Worm (Caenorhabditis elegans): ENCODE results near the gene K02D10.2.

K02D10.2 gene

ce11 chrIII:8741276-8741860, 29.7 kb downstream of the K02D10.2 start, which contains the start of gene pdhk-2 (continued):
- TF ChIP-seq nhr-19 (GFP tag; conservative IDR thresholded peaks at IDR 0.05) (peak; percentile 95), blmp-1 (tag; optimal IDR thresholded peaks at IDR 0.05) (peak; percentile 80), lir-3 (tag; optimal IDR thresholded peaks at IDR 0.05; ENCODE audit: poor library complexity) (peak; percentile 82), unc-62 (GFP tag; optimal IDR thresholded peaks at IDR 0.05) (no peak), mdl-1 (tag; optimal IDR thresholded peaks at IDR 0.05) (peak in 1 of 2 experiments; percentile 85), nhr-76 (tag; optimal IDR thresholded peaks at IDR 0.05) (no peak), lin-15B (tag; optimal IDR thresholded peaks at IDR 0.05) (peak; percentile 90), ama-1 (optimal IDR thresholded peaks at IDR 0.05) (peak; percentile 74), mab-9 (GFP tag; IDR thresholded peaks at IDR 0.05) (peak; percentile 68), unc-98 (GFP tag; IDR thresholded peaks at IDR 0.05) (peak; percentile 47; the same call in 1 of the 2 replicates), sptf-1 (tag; optimal IDR thresholded peaks at IDR 0.05) (no peak), ztf-4 (tag; optimal IDR thresholded peaks at IDR 0.05) (peak; percentile 88), C16A3.4 (tag; optimal IDR thresholded peaks at IDR 0.05) (peak; percentile 97), dpl-1 (GFP tag; optimal IDR thresholded peaks at IDR 0.05) (peak; percentile 99 to 100 (median 99)), snpc-4 (tag; optimal IDR thresholded peaks at IDR 0.05) (peak; percentile 84), ceh-82 (tag; optimal IDR thresholded peaks at IDR 0.05) (peak; percentile 93 to 97 (median 94)), sox-4 (tag; optimal IDR thresholded peaks at IDR 0.05) (peak; percentile 81), fkh-8 (tag; optimal IDR thresholded peaks at IDR 0.05) (peak; percentile 91), swsn-7 (tag; optimal IDR thresholded peaks at IDR 0.05) (peak; percentile 96), unc-86 (tag; optimal IDR thresholded peaks at IDR 0.05) (peak; percentile 94), aly-2 (tag; optimal IDR thresholded peaks at IDR 0.05) (peak; percentile 78), lin-14 (GFP tag; optimal IDR thresholded peaks at IDR 0.05) (peak; percentile 95), hpl-2 (GFP tag; optimal IDR thresholded peaks at IDR 0.05) (peak; percentile 32), hlh-17 (GFP tag; optimal IDR thresholded peaks at IDR 0.05; ENCODE audit: borderline replicate concordance) (no peak), egl-13 (tag; optimal IDR thresholded peaks at IDR 0.05) (peak; percentile 93), isw-1 (GFP tag; IDR thresholded peaks at IDR 0.05) (peak; percentile 92), ztf-11 (tag; optimal IDR thresholded peaks at IDR 0.05) (peak in 1 of 2 experiments; percentile 84), elt-2 (tag; optimal IDR thresholded peaks at IDR 0.05) (peak; percentile 85), pax-3 (tag; optimal IDR thresholded peaks at IDR 0.05) (peak; percentile 91), nhr-85 (tag) (peak; percentile 98), dsc-1 (tag; optimal IDR thresholded peaks at IDR 0.05) (peak; percentile 96), mep-1 (tag; optimal IDR thresholded peaks at IDR 0.05) (peak; percentile 98), aha-1 (tag; optimal IDR thresholded peaks at IDR 0.05) (peak; percentile 63), lin-39 (tag; optimal IDR thresholded peaks at IDR 0.05) (peak; percentile 94), C34B4.2 (tag; optimal IDR thresholded peaks at IDR 0.05) (peak; percentile 49), sup-37 (GFP tag; optimal IDR thresholded peaks at IDR 0.05) (peak; percentile 91), lin-13 (GFP tag; optimal IDR thresholded peaks at IDR 0.05) (peak; percentile 92), lin-35 (GFP tag; optimal IDR thresholded peaks at IDR 0.05) (peak; percentile 99 to 100), alr-1 (tag; optimal IDR thresholded peaks at IDR 0.05; ENCODE audit: borderline replicate concordance) (no peak), mef-2 (tag; optimal IDR thresholded peaks at IDR 0.05) (peak; percentile 69), nhr-12 (tag; optimal IDR thresholded peaks at IDR 0.05) (no peak), fkh-4 (tag; optimal IDR thresholded peaks at IDR 0.05; ENCODE audit: borderline replicate concordance) (peak; percentile 72), snu-23 (GFP tag; optimal IDR thresholded peaks at IDR 0.05) (peak; percentile 96), jun-1 (tag; optimal IDR thresholded peaks at IDR 0.05) (peak; percentile 87), ces-1 (GFP tag; optimal IDR thresholded peaks at IDR 0.05) (no peak), nhr-11 (tag; optimal IDR thresholded peaks at IDR 0.05) (peak; percentile 89), nhr-237 (tag; optimal IDR thresholded peaks at IDR 0.05) (peak; percentile 45), nhr-20 (tag; optimal IDR thresholded peaks at IDR 0.05) (peak; percentile 96), nhr-84 (tag; optimal IDR thresholded peaks at IDR 0.05) (no peak), grh-1 (GFP tag; IDR thresholded peaks at IDR 0.05) (peak; percentile 98), unc-130 (tag; optimal IDR thresholded peaks at IDR 0.05) (peak; percentile 80), vab-15 (tag; optimal IDR thresholded peaks at IDR 0.05) (peak; percentile 75)
